Worm (Caenorhabditis elegans): Measurements from ENCODE around the gene mlc-3.
A peak's percentile ranks its signal among the peaks of the same experiment; 100 is the strongest.

mlc-3 gene

DNA sequence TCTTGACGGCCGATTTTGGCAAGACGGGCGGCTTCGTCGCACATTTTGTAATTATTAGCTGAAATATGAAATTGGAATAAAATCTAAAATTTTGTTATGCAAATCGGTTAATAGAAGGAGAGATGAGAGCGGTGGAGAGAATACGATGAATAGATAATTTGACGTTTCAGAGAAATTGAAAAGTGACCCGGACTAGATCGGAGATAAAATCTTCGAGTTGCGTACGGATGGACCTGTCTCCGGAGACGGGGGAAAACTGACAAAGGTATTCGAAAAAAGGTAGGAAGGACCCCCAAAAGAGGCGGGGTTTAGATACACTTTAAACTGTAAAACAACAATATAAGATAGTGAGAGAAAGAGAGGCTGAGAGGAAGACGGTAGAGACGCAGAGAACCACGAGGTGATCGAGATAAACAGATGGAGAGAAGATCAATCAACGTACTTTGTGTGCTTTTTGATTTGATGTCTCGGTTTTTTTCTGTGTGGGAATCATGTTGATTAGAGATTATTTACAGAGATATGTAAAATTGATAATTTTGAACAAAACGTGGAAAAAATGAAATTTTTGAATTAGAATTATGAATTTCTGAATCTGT, 12.7 kb upstream of the mlc-3 start, which contains the start of gene F09F7.6:
TSS of gene F09F7.6 (minus strand) at position 64 of the 596 bp plus-strand sequence.
- TF ChIP-seq mxl-3 (GFP tag; optimal IDR thresholded peaks at IDR 0.05) (peak; percentile 68), lsy-2 (tag; optimal IDR thresholded peaks at IDR 0.05) (peak in 1 of 2 experiments; percentile 69), aha-1 (tag) (peak; percentile 89), nhr-11 (tag; optimal IDR thresholded peaks at IDR 0.05) (peak; percentile 67), nhr-76 (tag; optimal IDR thresholded peaks at IDR 0.05) (no peak), hif-1 (tag; optimal IDR thresholded peaks at IDR 0.05) (peak in 1 of 2 experiments; percentile 49), nhr-41 (GFP tag; IDR thresholded peaks at IDR 0.05) (no peak), hlh-11 (tag; optimal IDR thresholded peaks at IDR 0.05) (peak; percentile 94), nhr-28 (tag; optimal IDR thresholded peaks at IDR 0.05) (peak; percentile 82), mdl-1 (tag; optimal IDR thresholded peaks at IDR 0.05) (peak; percentile 82 to 94), ztf-7 (tag; optimal IDR thresholded peaks at IDR 0.05) (peak; percentile 13), ama-1 (optimal IDR thresholded peaks at IDR 0.05) (peak; percentile 92), ceh-82 (tag; optimal IDR thresholded peaks at IDR 0.05) (no peak), mep-1 (tag; optimal IDR thresholded peaks at IDR 0.05) (peak; percentile 71), ceh-20 (GFP tag; IDR thresholded peaks at IDR 0.05) (peak; percentile 59; the same call in 1 of the 2 replicates), nhr-6 (tag; optimal IDR thresholded peaks at IDR 0.05) (peak; percentile 38), nhr-48 (tag; optimal IDR thresholded peaks at IDR 0.05) (peak; percentile 33), dve-1 (tag; optimal IDR thresholded peaks at IDR 0.05; ENCODE audit: insufficient read depth) (peak; percentile 96), daf-16 (GFP tag; optimal IDR thresholded peaks at IDR 0.05) (peak; percentile 77 to 80), daf-16 (tag; optimal IDR thresholded peaks at IDR 0.05) (peak; percentile 93), nhr-25 (tag; optimal IDR thresholded peaks at IDR 0.05; ENCODE audit: borderline replicate concordance, insufficient read depth) (no peak), nhr-10 (tag; optimal IDR thresholded peaks at IDR 0.05) (peak; percentile 2), daf-8 (GFP tag; IDR thresholded peaks at IDR 0.05) (no peak), set-16 (GFP tag; IDR thresholded peaks at IDR 0.05) (no peak), dmd-6 (GFP tag; IDR thresholded peaks at IDR 0.05) (peak; percentile 81), nhr-77 (tag; optimal IDR thresholded peaks at IDR 0.05) (peak; percentile 84), hlh-30 (tag; optimal IDR thresholded peaks at IDR 0.05; ENCODE audit: insufficient read depth) (peak; percentile 92), tra-1 (GFP tag; IDR thresholded peaks at IDR 0.05) (peak; percentile 74), unc-62 (GFP tag; optimal IDR thresholded peaks at IDR 0.05 in 1 of 2) (peak in 1 of 2 experiments; percentile 96), unc-62 (tag; optimal IDR thresholded peaks at IDR 0.05) (no peak), tag-97 (GFP tag; IDR thresholded peaks at IDR 0.05) (no peak), T20F7.1 (GFP tag; optimal IDR thresholded peaks at IDR 0.05) (peak; percentile 9), mes-2 (tag; optimal IDR thresholded peaks at IDR 0.05; ENCODE audit: poor library complexity, severe bottlenecking) (peak; percentile 21), zip-2 (tag; optimal IDR thresholded peaks at IDR 0.05) (no peak), nhr-102 (tag; optimal IDR thresholded peaks at IDR 0.05) (peak; percentile 24), zfp-2 (tag; optimal IDR thresholded peaks at IDR 0.05) (no peak), ceh-62 (tag; optimal IDR thresholded peaks at IDR 0.05) (no peak)

ce11 chrIII:5553098-5553497, 11.7 kb upstream of the mlc-3 start:
- TF ChIP-seq nhr-102 (tag; optimal IDR thresholded peaks at IDR 0.05), result peak; percentile 64
- no peak for TF ChIP-seq fos-1 (tag; optimal IDR thresholded peaks at IDR 0.05)
- TF ChIP-seq hif-1 (tag; optimal IDR thresholded peaks at IDR 0.05), result no peak
- no peak for TF ChIP-seq dmd-9 (GFP tag; IDR thresholded peaks at IDR 0.05)
- TF ChIP-seq arid-1 (GFP tag; conservative IDR thresholded peaks at IDR 0.05), result no peak
- TF ChIP-seq hlh-30 (tag; optimal IDR thresholded peaks at IDR 0.05; ENCODE audit: insufficient read depth), result peak; percentile 44
- TF ChIP-seq pha-4 (GFP tag; IDR thresholded peaks at IDR 0.05), result 0 out of 2 replicates have a peak, but pooled peaks have one; percentile 23
- no peak for TF ChIP-seq pha-4 (tag; optimal IDR thresholded peaks at IDR 0.05)
- TF ChIP-seq zip-11 (GFP tag; IDR thresholded peaks at IDR 0.05), result no peak
- no peak for TF ChIP-seq ZK546.5 (tag; optimal IDR thresholded peaks at IDR 0.05)
- TF ChIP-seq spr-3 (GFP tag; optimal IDR thresholded peaks at IDR 0.05), result no peak
- TF ChIP-seq cey-2 (tag; optimal IDR thresholded peaks at IDR 0.05; ENCODE audit: borderline replicate concordance, insufficient read depth), result no peak
- no peak for TF ChIP-seq zfp-2 (tag; optimal IDR thresholded peaks at IDR 0.05)
- TF ChIP-seq nhr-10 (tag; optimal IDR thresholded peaks at IDR 0.05), result no peak
- no peak; the same call in 1 of the 2 replicates for TF ChIP-seq T26A8.4 (GFP tag; IDR thresholded peaks at IDR 0.05)
- no peak for TF ChIP-seq aha-1 (tag)
- no peak for TF ChIP-seq mxl-3 (GFP tag; optimal IDR thresholded peaks at IDR 0.05)
- no peak for TF ChIP-seq ztf-11 (tag; optimal IDR thresholded peaks at IDR 0.05)
- TF ChIP-seq unc-62 (GFP tag; optimal IDR thresholded peaks at IDR 0.05 in 1 of 2), result peak; percentile 5 to 26
- TF ChIP-seq unc-62 (tag; optimal IDR thresholded peaks at IDR 0.05), result no peak
- TF ChIP-seq Y5F2A.4 (GFP tag; optimal IDR thresholded peaks at IDR 0.05), result no peak
- TF ChIP-seq T20F7.1 (GFP tag; optimal IDR thresholded peaks at IDR 0.05), result no peak
- TF ChIP-seq dve-1 (tag; optimal IDR thresholded peaks at IDR 0.05; ENCODE audit: insufficient read depth), result peak; percentile 93
- TF ChIP-seq attf-4 (tag; optimal IDR thresholded peaks at IDR 0.05), result no peak
